Worm (Caenorhabditis elegans): ENCODE data around the gene F38B2.4.

The F38B2.4 gene

ce11 chrX:11252429-11252828 is 35.1 kb downstream of the F38B2.4 start (continued):
- no peak for TF ChIP-seq mef-2 (tag; optimal IDR thresholded peaks at IDR 0.05)

- TF ChIP-seq elt-2 (tag; optimal IDR thresholded peaks at IDR 0.05) (peak; percentile 66), mdl-1 (tag; optimal IDR thresholded peaks at IDR 0.05) (no peak)
These were observed 35.6 kb downstream of the F38B2.4 start for ce11 chrX:11251928-11252327.

- TF ChIP-seq lin-39 (tag; optimal IDR thresholded peaks at IDR 0.05) (no peak), hpl-2 (GFP tag; optimal IDR thresholded peaks at IDR 0.05) (no peak), C16A3.4 (tag; optimal IDR thresholded peaks at IDR 0.05) (no peak), hlh-4 (tag; optimal IDR thresholded peaks at IDR 0.05) (no peak), C04F5.9 (tag; optimal IDR thresholded peaks at IDR 0.05) (no peak), pax-3 (tag; optimal IDR thresholded peaks at IDR 0.05) (no peak), efl-3 (GFP tag; optimal IDR thresholded peaks at IDR 0.05) (no peak), efl-1 (optimal IDR thresholded peaks at IDR 0.05) (no peak), efl-1 (GFP tag; optimal IDR thresholded peaks at IDR 0.05 in 1 of 2) (no peak), swsn-7 (tag; optimal IDR thresholded peaks at IDR 0.05) (no peak), egl-13 (tag; optimal IDR thresholded peaks at IDR 0.05) (no peak), nhr-11 (tag; optimal IDR thresholded peaks at IDR 0.05) (no peak), snu-23 (GFP tag; optimal IDR thresholded peaks at IDR 0.05) (no peak), nhr-84 (tag; optimal IDR thresholded peaks at IDR 0.05) (no peak), nhr-71 (tag; optimal IDR thresholded peaks at IDR 0.05) (peak; percentile 11), dpl-1 (GFP tag; optimal IDR thresholded peaks at IDR 0.05) (no peak), xbp-1 (tag; optimal IDR thresholded peaks at IDR 0.05) (no peak), ceh-88 (GFP tag; IDR thresholded peaks at IDR 0.05) (no peak), ztf-4 (tag; optimal IDR thresholded peaks at IDR 0.05) (no peak), snpc-4 (tag; optimal IDR thresholded peaks at IDR 0.05) (no peak), lin-35 (GFP tag; optimal IDR thresholded peaks at IDR 0.05) (no peak), nhr-20 (tag; optimal IDR thresholded peaks at IDR 0.05) (peak; percentile 13), mep-1 (tag; optimal IDR thresholded peaks at IDR 0.05) (no peak), vab-15 (tag; optimal IDR thresholded peaks at IDR 0.05) (no peak), nhr-19 (GFP tag; conservative IDR thresholded peaks at IDR 0.05) (no peak), egl-27 (tag; optimal IDR thresholded peaks at IDR 0.05) (no peak), mdl-1 (tag; optimal IDR thresholded peaks at IDR 0.05) (no peak), blmp-1 (tag; optimal IDR thresholded peaks at IDR 0.05) (no peak), ama-1 (optimal IDR thresholded peaks at IDR 0.05) (no peak), elt-2 (tag; optimal IDR thresholded peaks at IDR 0.05) (peak; percentile 91), mef-2 (tag; optimal IDR thresholded peaks at IDR 0.05) (no peak), F16B12.6 (tag; optimal IDR thresholded peaks at IDR 0.05) (no peak), fos-1 (tag; optimal IDR thresholded peaks at IDR 0.05) (no peak), elt-3 (tag; optimal IDR thresholded peaks at IDR 0.05) (peak in 4 of 6 experiments; percentile 31 to 53 (median 37)), nhr-47 (tag; optimal IDR thresholded peaks at IDR 0.05) (no peak), C34B4.2 (tag; optimal IDR thresholded peaks at IDR 0.05) (no peak), ceh-8 (GFP tag; optimal IDR thresholded peaks at IDR 0.05) (no peak), aly-2 (tag; optimal IDR thresholded peaks at IDR 0.05) (no peak), nhr-90 (tag; optimal IDR thresholded peaks at IDR 0.05; ENCODE audit: poor library complexity) (no peak), fkh-4 (tag; optimal IDR thresholded peaks at IDR 0.05; ENCODE audit: borderline replicate concordance) (no peak), lin-14 (GFP tag; optimal IDR thresholded peaks at IDR 0.05) (peak; percentile 50), zip-4 (GFP tag; optimal IDR thresholded peaks at IDR 0.05) (no peak), jun-1 (tag; optimal IDR thresholded peaks at IDR 0.05) (peak; percentile 2), dsc-1 (tag; optimal IDR thresholded peaks at IDR 0.05) (no peak), unc-30 (tag; optimal IDR thresholded peaks at IDR 0.05) (no peak), nhr-77 (tag; optimal IDR thresholded peaks at IDR 0.05) (no peak), skn-1 (tag; optimal IDR thresholded peaks at IDR 0.05) (no peak)
These were observed 36.5 kb downstream of the F38B2.4 start for ce11 chrX:11250983-11251382.

Measured in whole organism, L1 larva.